Worm (Caenorhabditis elegans): ENCODE results near the gene Y54G2A.72.

Gene Y54G2A.72

DNA sequence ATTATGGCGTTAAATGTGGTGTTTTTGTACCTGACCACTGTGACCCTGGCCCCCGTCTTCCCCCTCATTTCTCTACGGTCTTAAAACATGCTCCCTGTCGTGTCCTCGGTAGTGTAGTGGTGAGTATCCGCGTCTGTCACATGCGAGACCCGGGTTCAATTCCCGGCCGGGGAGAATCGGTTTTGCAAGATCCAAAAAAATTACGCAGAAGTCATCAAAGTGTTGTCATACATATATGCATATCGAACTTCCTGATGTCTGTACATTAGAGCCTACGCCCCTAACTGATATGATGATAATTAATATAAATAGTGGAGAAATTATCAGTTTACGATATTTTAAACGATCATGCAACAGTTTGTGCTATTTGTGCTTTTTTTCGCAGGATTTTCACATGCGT is 27.6 kb downstream of the Y54G2A.72 start, which contains the start of gene Y54G2A.45 (continued):
- TF ChIP-seq lin-35 (GFP tag; optimal IDR thresholded peaks at IDR 0.05) (peak in 2 of 3 experiments; percentile 35 to 40), ccch-3 (GFP tag; optimal IDR thresholded peaks at IDR 0.05) (no peak), F39B2.1 (GFP tag; IDR thresholded peaks at IDR 0.05) (no peak), unc-62 (GFP tag; optimal IDR thresholded peaks at IDR 0.05) (no peak), T26A5.8 (tag; optimal IDR thresholded peaks at IDR 0.05) (peak; percentile 48), attf-6 (GFP tag; IDR thresholded peaks at IDR 0.05) (0 out of 2 replicates have a peak, but pooled peaks have one; percentile 52), lsy-27 (tag; optimal IDR thresholded peaks at IDR 0.05; ENCODE audit: borderline replicate concordance, insufficient read depth) (peak; percentile 59), Y53G8AR.9 (GFP tag; conservative IDR thresholded peaks at IDR 0.05) (0 out of 2 replicates have a peak, but pooled peaks have one; percentile 38), F49E8.2 (tag; optimal IDR thresholded peaks at IDR 0.05; ENCODE audit: insufficient read depth) (peak; percentile 79), lsl-1 (GFP tag; optimal IDR thresholded peaks at IDR 0.05) (peak; percentile 59), mxl-1 (tag; optimal IDR thresholded peaks at IDR 0.05) (peak; percentile 79), madf-3 (GFP tag; IDR thresholded peaks at IDR 0.05) (no peak), akir-1 (GFP tag; optimal IDR thresholded peaks at IDR 0.05) (no peak), sea-2 (GFP tag; IDR thresholded peaks at IDR 0.05) (0 out of 2 replicates have a peak, but pooled peaks have one; percentile 11), athp-1 (tag; optimal IDR thresholded peaks at IDR 0.05) (peak; percentile 60), nfyb-1 (GFP tag; IDR thresholded peaks at IDR 0.05) (peak; percentile 78), dpl-1 (GFP tag; optimal IDR thresholded peaks at IDR 0.05) (no peak), attf-5 (GFP tag; optimal IDR thresholded peaks at IDR 0.05) (peak; percentile 43), snpc-4 (GFP tag; optimal IDR thresholded peaks at IDR 0.05) (peak; percentile 72), snpc-4 (tag; optimal IDR thresholded peaks at IDR 0.05) (peak; percentile 3 to 78 (median 70)), zim-3 (tag; optimal IDR thresholded peaks at IDR 0.05) (peak; percentile 56), sptf-2 (GFP tag; optimal IDR thresholded peaks at IDR 0.05) (peak; percentile 84), mel-28 (tag; optimal IDR thresholded peaks at IDR 0.05; ENCODE audit: borderline replicate concordance) (no peak), attf-3 (GFP tag; conservative IDR thresholded peaks at IDR 0.05) (peak; percentile 56), nfya-1 (tag; optimal IDR thresholded peaks at IDR 0.05; ENCODE audit: borderline replicate concordance, insufficient read depth) (no peak), ama-1 (optimal IDR thresholded peaks at IDR 0.05) (no peak), ama-1 (GFP tag; optimal IDR thresholded peaks at IDR 0.05) (peak in 1 of 2 experiments; percentile 6), tlf-1 (GFP tag; optimal IDR thresholded peaks at IDR 0.05) (peak; percentile 52), somi-1 (GFP tag; optimal IDR thresholded peaks at IDR 0.05) (no peak), zfh-2 (GFP tag; conservative IDR thresholded peaks at IDR 0.05) (peak; percentile 56; the same call in 1 of the 2 replicates), unc-130 (GFP tag; optimal IDR thresholded peaks at IDR 0.05) (peak; percentile 57), dpff-1 (tag; optimal IDR thresholded peaks at IDR 0.05) (no peak), D2030.7 (GFP tag; IDR thresholded peaks at IDR 0.05) (peak; percentile 74), F22D6.2 (tag; optimal IDR thresholded peaks at IDR 0.05) (peak; percentile 52), aptf-2 (GFP tag; conservative IDR thresholded peaks at IDR 0.05) (no peak), die-1 (tag; optimal IDR thresholded peaks at IDR 0.05) (peak; percentile 81), cebp-1 (GFP tag; IDR thresholded peaks at IDR 0.05) (no peak), cebp-1 (tag; optimal IDR thresholded peaks at IDR 0.05) (peak; percentile 74), chd-7 (tag; optimal IDR thresholded peaks at IDR 0.05) (peak; percentile 67), ceh-91 (GFP tag; IDR thresholded peaks at IDR 0.05) (no peak), nhr-80 (tag; optimal IDR thresholded peaks at IDR 0.05) (peak; percentile 97), C17E4.6 (GFP tag; IDR thresholded peaks at IDR 0.05) (peak; percentile 48; the same call in 1 of the 2 replicates), mes-4 (tag; optimal IDR thresholded peaks at IDR 0.05) (peak; percentile 74), lin-54 (GFP tag; optimal IDR thresholded peaks at IDR 0.05) (peak; percentile 72), madf-6 (GFP tag; IDR thresholded peaks at IDR 0.05) (peak; percentile 64), ztf-22 (GFP tag; optimal IDR thresholded peaks at IDR 0.05) (peak; percentile 90), let-607 (tag; optimal IDR thresholded peaks at IDR 0.05) (peak; percentile 44 to 65), F57A8.1 (GFP tag; optimal IDR thresholded peaks at IDR 0.05) (no peak), hsf-1 (GFP tag; IDR thresholded peaks at IDR 0.05) (peak; percentile 63; the same call in 1 of the 2 replicates)
